Fruit fly (Drosophila melanogaster): ENCODE results near the gene PIG-C.

- TF ChIP-seq psq (optimal IDR thresholded peaks at IDR 0.05) (no peak), pan (optimal IDR thresholded peaks at IDR 0.05) (no peak), usp (GFP tag; optimal IDR thresholded peaks at IDR 0.05) (no peak), CG8478 (optimal IDR thresholded peaks at IDR 0.05) (no peak), Dll (optimal IDR thresholded peaks at IDR 0.05) (no peak), EcR (GFP tag; optimal IDR thresholded peaks at IDR 0.05) (no peak)
Measured at dm6 chr3L:3338028-3338855, 19.2 kb upstream of the PIG-C start.
